Worm (Caenorhabditis elegans) whole organism, L2 larva: ENCODE measurements around the gene F13D12.5.
A peak's percentile ranks its signal among the peaks of the same experiment; 100 is the strongest.

Experiments used
- lsy-2 ChIP-seq, 2 experiments: fragments of 150-350 bp in 1 of 2; sonication (generic microtip) in 1 of 2; optimal IDR thresholded peaks; 2 replicates each; lab custom pipeline; 2014 to 2017; ENCODE audit warnings: missing biosample characterization in 2 of 2, missing genetic modification characterization in 2 of 2
- mdl-1 ChIP-seq, 2 experiments: fragments of 150-350 bp in 1 of 2; sonication (generic microtip) in 1 of 2; optimal IDR thresholded peaks; 2 replicates each; lab custom pipeline; 2017; ENCODE audit warnings: missing biosample characterization in 2 of 2, missing genetic modification characterization in 2 of 2
- ztf-4 ChIP-seq: fragments of 150-350 bp; optimal IDR thresholded peaks from 2 replicates; lab custom pipeline; 2014; ENCODE audit warnings: missing biosample characterization, missing genetic modification characterization

DNA sequence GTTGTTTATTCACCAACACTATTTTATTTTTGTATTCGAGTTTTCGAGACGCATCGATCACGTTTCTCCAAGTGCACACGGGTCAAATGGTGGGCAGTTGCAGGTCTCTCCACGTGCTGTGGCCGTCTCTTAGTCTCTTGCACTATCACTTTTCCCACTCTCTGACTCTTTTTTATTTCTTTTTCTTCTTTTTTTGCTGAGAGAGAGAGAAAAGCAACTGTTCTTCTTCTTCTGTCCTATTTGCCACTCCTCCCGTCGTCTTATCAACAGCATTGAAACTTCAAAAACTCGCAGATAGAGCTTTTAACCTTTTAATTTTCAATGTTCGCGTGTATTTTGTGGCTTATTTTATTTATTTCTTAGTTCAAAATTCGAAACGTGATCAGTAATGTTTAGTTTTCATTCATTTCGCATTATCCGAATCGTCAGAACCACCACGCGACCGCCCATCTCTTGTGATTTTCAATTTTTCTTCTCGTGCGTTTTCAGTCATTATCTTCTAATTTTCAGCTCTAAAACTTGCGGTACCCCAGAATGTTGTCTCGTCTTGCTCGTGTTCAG lies 2.0 kb downstream of the F13D12.5 start, which contains the start of gene alh-8:
- TF ChIP-seq lsy-2 (tag; optimal IDR thresholded peaks at IDR 0.05; lab: Kevin White, UChicago) (peak in 1 of 2 experiments; percentile 63), ztf-4 (tag; lab: Kevin White, UChicago) (peak; percentile 7), mdl-1 (tag; optimal IDR thresholded peaks at IDR 0.05; lab: Kevin White, UChicago) (peak; percentile 91)
